Worm (Caenorhabditis elegans): ENCODE data around the gene VZK822L.2.

Gene VZK822L.2

DNA sequence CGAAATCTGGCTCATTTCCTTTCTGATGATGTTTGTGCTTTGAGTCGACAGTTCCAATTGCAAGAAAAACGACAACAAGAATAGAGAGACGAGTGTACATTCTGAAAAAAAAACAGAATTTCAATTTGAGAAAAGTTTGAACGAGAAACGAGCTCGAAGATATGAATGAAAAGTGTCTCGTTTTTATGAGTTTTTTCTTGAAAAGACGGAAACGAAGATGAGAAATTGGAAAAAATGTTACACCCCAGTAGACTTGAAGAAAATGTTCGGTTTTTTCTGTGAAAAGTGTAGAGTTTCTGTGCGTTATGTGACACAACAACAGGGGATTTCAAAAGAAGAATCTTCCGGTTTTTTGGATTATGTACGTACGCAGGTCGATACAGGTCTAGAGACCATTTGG is 11.3 kb downstream of the VZK822L.2 start, which contains the start of gene srlf-31:
TSS of gene srlf-31 (minus strand) at position 101 of the 400 bp plus-strand sequence.
- no peak for TF ChIP-seq ets-5 (GFP tag; IDR thresholded peaks at IDR 0.05)
- no peak for TF ChIP-seq sptf-1 (tag; optimal IDR thresholded peaks at IDR 0.05)
- no peak for TF ChIP-seq pax-3 (tag; optimal IDR thresholded peaks at IDR 0.05)
- no peak for TF ChIP-seq zip-4 (GFP tag; optimal IDR thresholded peaks at IDR 0.05)
- TF ChIP-seq mef-2 (tag; optimal IDR thresholded peaks at IDR 0.05): no peak
- TF ChIP-seq nhr-28 (tag; optimal IDR thresholded peaks at IDR 0.05): no peak
- TF ChIP-seq lin-15B (tag; optimal IDR thresholded peaks at IDR 0.05): no peak
- TF ChIP-seq hlh-17 (GFP tag; optimal IDR thresholded peaks at IDR 0.05; ENCODE audit: borderline replicate concordance): no peak
- TF ChIP-seq nhr-84 (tag; optimal IDR thresholded peaks at IDR 0.05): no peak
- no peak for TF ChIP-seq elt-2 (tag; optimal IDR thresholded peaks at IDR 0.05)
- no peak for TF ChIP-seq nhr-237 (tag; optimal IDR thresholded peaks at IDR 0.05)
- no peak for TF ChIP-seq ztf-11 (tag; optimal IDR thresholded peaks at IDR 0.05)
- TF ChIP-seq ces-1 (GFP tag; optimal IDR thresholded peaks at IDR 0.05): no peak
- TF ChIP-seq zag-1 (tag; optimal IDR thresholded peaks at IDR 0.05): no peak
- TF ChIP-seq sox-4 (tag; optimal IDR thresholded peaks at IDR 0.05): no peak

DNA sequence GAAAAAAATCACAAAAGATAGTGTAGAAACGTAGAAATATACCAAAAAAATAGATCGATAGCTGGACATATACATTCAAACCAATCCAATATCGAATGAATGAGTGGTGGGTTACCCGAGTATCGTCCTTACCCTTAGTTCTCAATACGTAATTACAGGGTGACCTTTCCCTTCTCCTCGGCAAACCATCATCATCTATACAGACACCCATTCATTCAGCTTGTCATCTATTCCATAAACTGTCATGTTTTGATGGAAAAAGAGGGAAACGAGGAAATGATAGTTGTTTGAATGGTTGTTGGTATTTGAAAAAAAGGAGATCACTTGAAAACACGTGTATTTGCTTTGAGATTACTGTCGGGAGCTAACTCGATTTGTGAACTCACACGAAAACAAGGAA is 12.3 kb downstream of the VZK822L.2 start:
- TF ChIP-seq lsy-2 (tag; optimal IDR thresholded peaks at IDR 0.05) (no peak), unc-62 (GFP tag; optimal IDR thresholded peaks at IDR 0.05) (no peak), pqm-1 (tag; optimal IDR thresholded peaks at IDR 0.05) (no peak), nhr-85 (tag) (no peak), zag-1 (tag; optimal IDR thresholded peaks at IDR 0.05) (no peak)

DNA sequence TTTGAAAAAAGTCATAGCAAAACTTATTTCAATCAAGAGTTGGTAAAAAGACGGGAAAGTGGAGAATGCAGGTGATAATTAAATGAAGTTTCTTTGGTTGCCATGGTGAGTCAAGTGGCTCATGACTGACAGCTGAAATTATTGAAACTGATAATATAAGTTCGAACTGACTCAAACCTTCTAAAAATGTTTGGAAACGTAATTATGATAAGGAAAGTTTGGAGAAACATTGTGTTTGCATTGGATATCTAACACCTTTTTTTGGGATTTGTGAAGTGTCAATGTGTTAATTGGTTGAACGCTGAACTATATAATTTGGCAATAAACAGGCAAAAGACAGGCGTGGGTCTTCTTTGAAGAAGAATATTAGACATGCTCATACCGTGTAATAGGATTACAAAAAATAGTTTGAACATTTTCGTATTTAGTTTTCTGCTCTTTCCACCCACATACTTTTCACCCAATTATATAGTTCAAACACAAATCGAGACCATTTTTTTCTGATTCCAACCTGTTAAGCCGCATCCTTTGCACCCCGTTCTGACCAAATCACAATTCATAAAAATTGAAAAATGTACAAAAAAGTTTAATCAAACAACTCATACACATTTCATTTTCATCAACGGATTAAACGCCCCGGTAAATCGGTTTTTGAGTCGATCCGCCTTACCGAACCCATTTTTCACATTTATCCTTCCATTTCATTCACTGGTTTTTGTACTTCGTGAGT is 13.7 kb downstream of the VZK822L.2 start, which contains the start of the genes srlf-33 and srlf-32:
TSS of gene srlf-33 (minus strand) at position 101 of the 730 bp plus-strand sequence.
TSS of gene srlf-32 (plus strand) at position 680 of the 730 bp plus-strand sequence.
- no peak for TF ChIP-seq ces-1 (GFP tag; optimal IDR thresholded peaks at IDR 0.05)
- no peak for TF ChIP-seq unc-130 (tag; optimal IDR thresholded peaks at IDR 0.05)
- TF ChIP-seq fkh-4 (tag; optimal IDR thresholded peaks at IDR 0.05; ENCODE audit: borderline replicate concordance): no peak
- TF ChIP-seq nhr-19 (GFP tag; conservative IDR thresholded peaks at IDR 0.05): no peak
- no peak for TF ChIP-seq C34B4.2 (tag; optimal IDR thresholded peaks at IDR 0.05)
- no peak for TF ChIP-seq ets-5 (GFP tag; IDR thresholded peaks at IDR 0.05)
- TF ChIP-seq efl-1 (optimal IDR thresholded peaks at IDR 0.05): no peak
- TF ChIP-seq efl-1 (GFP tag; optimal IDR thresholded peaks at IDR 0.05 in 1 of 2): peak in 1 of 2 experiments; percentile 43

DNA sequence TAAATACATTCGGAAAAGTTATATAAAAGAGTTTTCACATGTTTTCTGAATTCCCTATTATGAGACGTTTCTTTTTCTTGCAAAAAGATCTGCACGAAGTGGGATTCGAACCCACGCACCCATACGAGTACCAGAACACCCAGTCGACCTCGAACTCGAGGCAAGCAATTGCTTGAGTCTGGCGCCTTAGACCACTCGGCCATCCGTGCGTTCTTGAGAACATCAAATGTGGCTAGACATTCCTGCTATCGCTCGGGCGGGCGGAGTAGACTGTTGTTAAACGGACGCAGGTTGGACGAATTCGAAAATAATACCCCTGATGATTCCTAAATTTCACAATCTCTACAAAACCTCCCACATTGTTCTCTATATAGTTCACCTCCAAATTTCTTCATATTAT is 16.6 kb downstream of the VZK822L.2 start:
- TF ChIP-seq rnt-1 (tag; optimal IDR thresholded peaks at IDR 0.05) (peak; percentile 83), vab-15 (tag; optimal IDR thresholded peaks at IDR 0.05) (no peak), fos-1 (tag; optimal IDR thresholded peaks at IDR 0.05) (peak; percentile 49), ztf-11 (tag; optimal IDR thresholded peaks at IDR 0.05) (peak in 1 of 2 experiments; percentile 9), aly-2 (tag; optimal IDR thresholded peaks at IDR 0.05) (no peak), lin-14 (GFP tag; optimal IDR thresholded peaks at IDR 0.05) (peak; percentile 41), tbx-2 (tag; optimal IDR thresholded peaks at IDR 0.05) (peak; percentile 15), nhr-85 (tag) (peak; percentile 81), ceh-90 (tag; optimal IDR thresholded peaks at IDR 0.05) (no peak), nhr-20 (tag; optimal IDR thresholded peaks at IDR 0.05) (peak; percentile 94), swsn-7 (tag; optimal IDR thresholded peaks at IDR 0.05) (peak; percentile 29), irx-1 (tag; optimal IDR thresholded peaks at IDR 0.05) (peak; percentile 38), nhr-71 (tag; optimal IDR thresholded peaks at IDR 0.05) (peak; percentile 66), nhr-19 (GFP tag; conservative IDR thresholded peaks at IDR 0.05) (peak; percentile 63), C16A3.4 (tag; optimal IDR thresholded peaks at IDR 0.05) (peak; percentile 43), zag-1 (tag; optimal IDR thresholded peaks at IDR 0.05) (no peak), nhr-90 (tag; optimal IDR thresholded peaks at IDR 0.05; ENCODE audit: poor library complexity) (peak; percentile 68), lin-13 (GFP tag; optimal IDR thresholded peaks at IDR 0.05) (peak; percentile 11), mep-1 (tag; optimal IDR thresholded peaks at IDR 0.05) (peak; percentile 23), elt-3 (tag; optimal IDR thresholded peaks at IDR 0.05) (peak in 2 of 6 experiments; percentile 20 to 21), C34B4.2 (tag; optimal IDR thresholded peaks at IDR 0.05) (no peak), xbp-1 (tag; optimal IDR thresholded peaks at IDR 0.05) (peak; percentile 25), snu-23 (GFP tag; optimal IDR thresholded peaks at IDR 0.05) (peak; percentile 76), elt-2 (tag; optimal IDR thresholded peaks at IDR 0.05) (peak; percentile 32), nhr-47 (tag; optimal IDR thresholded peaks at IDR 0.05) (peak; percentile 56), mdl-1 (tag; optimal IDR thresholded peaks at IDR 0.05) (peak in 1 of 2 experiments; percentile 58), grh-1 (GFP tag; IDR thresholded peaks at IDR 0.05) (peak; percentile 27; the same call in 1 of the 2 replicates)
